Worm (Caenorhabditis elegans) whole organism, L2 larva: ENCODE measurements around the gene M05D6.2.

Experiments
- F13H6.1 ChIP-seq: sonication (generic microtip); optimal IDR thresholded peaks from 2 replicates; lab custom pipeline; 2016; ENCODE audit warnings: missing genetic modification characterization, missing compliant biosample characterization
- R02D3.7 ChIP-seq: fragments of 150-350 bp; optimal IDR thresholded peaks from 2 replicates; lab custom pipeline; 2014; ENCODE audit warnings: missing biosample characterization, missing genetic modification characterization
- Y55F3AM.14 ChIP-seq: fragments of 200-800 bp; sonication (Bioruptor generic); optimal IDR thresholded peaks from 2 replicates; lab custom pipeline; 2018; ENCODE audit warnings: mild to moderate bottlenecking, missing genetic modification characterization, missing compliant biosample characterization
- ZK546.5 ChIP-seq: sonication (generic microtip); optimal IDR thresholded peaks from 2 replicates; lab custom pipeline; 2017; ENCODE audit warnings: missing biosample characterization, missing genetic modification characterization
- alr-1 ChIP-seq: fragments of 150-350 bp; optimal IDR thresholded peaks from 2 replicates; lab custom pipeline; 2014; ENCODE audit warnings: missing biosample characterization, missing genetic modification characterization
- aly-2 ChIP-seq: fragments of 150-350 bp; optimal IDR thresholded peaks from 2 replicates; lab custom pipeline; 2014; ENCODE audit warnings: missing biosample characterization, missing genetic modification characterization
- blmp-1 ChIP-seq: sonication (generic microtip); optimal IDR thresholded peaks from 2 replicates; lab custom pipeline; 2017; ENCODE audit warnings: missing genetic modification characterization, mild to moderate bottlenecking, missing compliant biosample characterization, antibody characterized with exemption, moderate library complexity; ENCODE audit not compliant: insufficient read depth
- ceh-16 ChIP-seq: fragments of 150-350 bp; optimal IDR thresholded peaks from 2 replicates; lab custom pipeline; 2014; ENCODE audit warnings: missing biosample characterization, missing genetic modification characterization
- ceh-82 ChIP-seq: fragments of 150-350 bp; optimal IDR thresholded peaks from 2 replicates; lab custom pipeline; 2014; ENCODE audit warnings: missing biosample characterization, missing genetic modification characterization
- crh-2 ChIP-seq: sonication (generic microtip); optimal IDR thresholded peaks from 2 replicates; lab custom pipeline; 2017; ENCODE audit warnings: missing biosample characterization, missing genetic modification characterization
- egl-27 ChIP-seq: sonication (generic microtip); optimal IDR thresholded peaks from 3 replicates; lab custom pipeline; 2017; ENCODE audit warnings: missing biosample characterization, missing genetic modification reagents, missing genetic modification characterization
- elt-3 ChIP-seq: sonication (generic microtip); optimal IDR thresholded peaks from 2 replicates; lab custom pipeline; 2017; ENCODE audit warnings: missing biosample characterization, missing genetic modification characterization
- fos-1 ChIP-seq: fragments of 150-350 bp; optimal IDR thresholded peaks from 2 replicates; lab custom pipeline; 2014; ENCODE audit warnings: missing biosample characterization, missing genetic modification characterization
- gmeb-1 ChIP-seq: fragments of 150-350 bp; optimal IDR thresholded peaks from 2 replicates; lab custom pipeline; 2014; ENCODE audit warnings: missing biosample characterization, missing genetic modification characterization
- lin-11 ChIP-seq: fragments of 150-350 bp; sonication (generic microtip); optimal IDR thresholded peaks from 2 replicates; lab custom pipeline; 2014; ENCODE audit warnings: missing biosample characterization, missing genetic modification characterization, inconsistent platforms, mixed read lengths
- lin-13 ChIP-seq: fragments of 150-350 bp; optimal IDR thresholded peaks from 2 replicates; lab custom pipeline; 2014; ENCODE audit warnings: missing biosample characterization, missing genetic modification reagents, missing genetic modification characterization
- lin-39 ChIP-seq: fragments of 150-350 bp; optimal IDR thresholded peaks from 2 replicates; lab custom pipeline; 2014; ENCODE audit warnings: missing biosample characterization, missing genetic modification reagents, missing genetic modification characterization
- lsy-2 ChIP-seq, 2 experiments: fragments of 150-350 bp in 1 of 2; sonication (generic microtip) in 1 of 2; optimal IDR thresholded peaks; 2 replicates each; lab custom pipeline; 2014 to 2017; ENCODE audit warnings: missing biosample characterization in 2 of 2, missing genetic modification characterization in 2 of 2
- mab-5 ChIP-seq: fragments of 150-350 bp; optimal IDR thresholded peaks from 2 replicates; lab custom pipeline; 2014; ENCODE audit warnings: missing biosample characterization, missing genetic modification characterization
- mbf-1 ChIP-seq: sonication (generic microtip); optimal IDR thresholded peaks from 2 replicates; lab custom pipeline; 2017; ENCODE audit warnings: missing biosample characterization, missing genetic modification characterization
- mdl-1 ChIP-seq, 2 experiments: fragments of 150-350 bp in 1 of 2; sonication (generic microtip) in 1 of 2; optimal IDR thresholded peaks; 2 replicates each; lab custom pipeline; 2017; ENCODE audit warnings: missing biosample characterization in 2 of 2, missing genetic modification characterization in 2 of 2
- nhr-10 ChIP-seq: sonication (generic microtip); optimal IDR thresholded peaks from 2 replicates; lab custom pipeline; 2017; ENCODE audit warnings: missing biosample characterization, missing genetic modification characterization
- nhr-12 ChIP-seq: fragments of 150-350 bp; optimal IDR thresholded peaks from 2 replicates; lab custom pipeline; 2014; ENCODE audit warnings: missing biosample characterization, missing genetic modification characterization
- nhr-129 ChIP-seq: fragments of 150-350 bp; optimal IDR thresholded peaks from 2 replicates; lab custom pipeline; 2014; ENCODE audit warnings: missing biosample characterization, missing genetic modification characterization
- nhr-21 ChIP-seq: fragments of 150-350 bp; optimal IDR thresholded peaks from 2 replicates; lab custom pipeline; 2014; ENCODE audit warnings: missing biosample characterization, missing genetic modification characterization
- nhr-237 ChIP-seq: fragments of 150-350 bp; optimal IDR thresholded peaks from 2 replicates; lab custom pipeline; 2014; ENCODE audit warnings: missing biosample characterization, missing genetic modification characterization
- nhr-25 ChIP-seq: fragments of 150-350 bp; sonication (generic microtip); optimal IDR thresholded peaks from 3 replicates; lab custom pipeline; 2014; ENCODE audit warnings: missing biosample characterization, missing genetic modification characterization
- nhr-6 ChIP-seq: fragments of 150-350 bp; optimal IDR thresholded peaks from 2 replicates; lab custom pipeline; 2014; ENCODE audit warnings: missing biosample characterization, missing genetic modification characterization
- nhr-77 ChIP-seq: fragments of 150-350 bp; optimal IDR thresholded peaks from 2 replicates; lab custom pipeline; 2014; ENCODE audit warnings: missing biosample characterization, missing genetic modification characterization
- peb-1 ChIP-seq: fragments of 150-350 bp; optimal IDR thresholded peaks from 2 replicates; lab custom pipeline; 2014; ENCODE audit warnings: missing biosample characterization, missing genetic modification characterization
- skn-1 ChIP-seq: sonication (generic microtip); optimal IDR thresholded peaks from 2 replicates; lab custom pipeline; 2017; ENCODE audit warnings: missing biosample characterization, missing genetic modification characterization
- sma-3 ChIP-seq: sonication (generic microtip); optimal IDR thresholded peaks from 2 replicates; lab custom pipeline; 2016; ENCODE audit warnings: missing genetic modification reagents, missing genetic modification characterization, missing compliant biosample characterization
- sma-9 ChIP-seq, 2 experiments: fragments of 150-350 bp in 1 of 2; sonication (generic microtip) in 1 of 2; optimal IDR thresholded peaks; 2 replicates each; lab custom pipeline; 2014 to 2016; ENCODE audit warnings: missing genetic modification characterization in 2 of 2, mild to moderate bottlenecking in 1 of 2, missing biosample characterization in 1 of 2, missing compliant biosample characterization in 1 of 2, missing genetic modification reagents in 1 of 2, moderate library complexity in 1 of 2
- snpc-4 ChIP-seq: fragments of 150-350 bp; optimal IDR thresholded peaks from 2 replicates; lab custom pipeline; 2014; ENCODE audit warnings: missing biosample characterization, missing genetic modification characterization
- unc-55 ChIP-seq: fragments of 150-350 bp; sonication (generic microtip); optimal IDR thresholded peaks from 3 replicates; lab custom pipeline; 2014; ENCODE audit warnings: missing biosample characterization, missing genetic modification reagents, missing genetic modification characterization
- zag-1 ChIP-seq: fragments of 150-350 bp; optimal IDR thresholded peaks from 2 replicates; lab custom pipeline; 2014; ENCODE audit warnings: missing biosample characterization, missing genetic modification characterization
- ztf-1 ChIP-seq: fragments of 200-800 bp; sonication (Bioruptor generic); conservative IDR thresholded peaks from 2 replicates; pipeline ENCODE4 v1.3.6; 2022; ENCODE audit warnings: missing genetic modification characterization, missing compliant biosample characterization
- ztf-11 ChIP-seq: sonication (generic microtip); optimal IDR thresholded peaks from 2 replicates; lab custom pipeline; 2017; ENCODE audit warnings: missing biosample characterization, missing genetic modification characterization
- ztf-4 ChIP-seq: fragments of 150-350 bp; optimal IDR thresholded peaks from 2 replicates; lab custom pipeline; 2014; ENCODE audit warnings: missing biosample characterization, missing genetic modification characterization

Gene M05D6.2

DNA sequence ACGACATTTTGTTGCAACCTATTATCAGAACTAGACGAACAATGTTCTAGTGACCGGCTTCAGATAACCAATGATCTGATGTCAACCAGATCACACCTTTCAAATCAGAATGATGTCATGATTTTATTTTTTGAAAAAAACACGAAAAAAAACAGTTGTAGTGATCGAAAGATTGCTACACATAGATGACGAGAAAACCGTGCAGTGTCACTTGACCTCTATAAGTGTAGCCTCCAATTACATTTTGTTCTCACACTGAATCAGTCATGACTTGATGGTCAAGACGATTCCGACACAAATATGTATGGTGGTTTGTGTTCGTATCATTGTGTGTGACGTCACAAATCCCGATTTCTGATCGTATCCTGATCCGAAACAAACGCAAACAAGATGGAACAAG, 27.8 kb upstream of the M05D6.2 start:
- peak; percentile 17 for TF ChIP-seq sma-9 (GFP tag; optimal IDR thresholded peaks at IDR 0.05; lab: Kevin White, UChicago)
- no peak for TF ChIP-seq sma-9 (tag; optimal IDR thresholded peaks at IDR 0.05; lab: Kevin White, UChicago)
- TF ChIP-seq crh-2 (tag; lab: Kevin White, UChicago) = peak; percentile 7
- TF ChIP-seq blmp-1 = peak; percentile 47
- no peak for TF ChIP-seq ztf-1 (GFP tag; lab: Robert Waterston, UW)
- TF ChIP-seq nhr-25 (tag; lab: Kevin White, UChicago) = peak; percentile 74

DNA sequence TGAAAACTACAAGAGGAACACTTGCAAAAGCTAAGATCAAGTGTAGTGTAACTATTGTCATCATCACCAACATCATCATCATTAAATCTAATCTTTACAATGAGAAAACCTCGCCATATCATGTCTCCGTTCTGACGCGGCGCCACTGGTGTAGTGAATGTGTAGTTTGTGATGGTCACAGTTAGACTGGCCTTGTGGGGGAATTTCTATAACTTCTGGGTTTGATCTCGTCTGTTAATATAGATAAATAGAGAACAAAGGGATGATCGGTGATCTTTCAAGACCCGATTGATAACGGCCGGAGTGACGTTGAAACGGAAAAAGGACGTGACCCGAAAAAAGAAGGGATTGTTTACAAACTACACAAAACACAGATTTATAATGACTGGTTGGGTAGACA, 27.1 kb upstream of the M05D6.2 start:
- TF ChIP-seq nhr-21 = peak; percentile 86
- peak; percentile 54 for TF ChIP-seq F13H6.1 (tag; lab: Kevin White, UChicago)
- TF ChIP-seq aly-2 (tag; lab: Kevin White, UChicago) = no peak
- TF ChIP-seq lin-13 (GFP tag; lab: Kevin White, UChicago) = no peak
- no peak for TF ChIP-seq nhr-129 (tag; lab: Kevin White, UChicago)
- peak; percentile 50 for TF ChIP-seq blmp-1
- TF ChIP-seq nhr-6 (tag; lab: Kevin White, UChicago) = no peak
- TF ChIP-seq crh-2 (tag; lab: Kevin White, UChicago) = no peak
- TF ChIP-seq fos-1 (tag; lab: Kevin White, UChicago) = peak; percentile 54
- TF ChIP-seq nhr-12 (tag; lab: Kevin White, UChicago) = no peak
- no peak for TF ChIP-seq gmeb-1
- TF ChIP-seq ceh-82 = no peak
- no peak for TF ChIP-seq Y55F3AM.14 (GFP tag; lab: Kevin White, UChicago)
- TF ChIP-seq R02D3.7 (tag; lab: Kevin White, UChicago) = no peak
- TF ChIP-seq mab-5 (tag; lab: Kevin White, UChicago) = no peak
- no peak for TF ChIP-seq lin-11
- TF ChIP-seq alr-1 (tag; lab: Kevin White, UChicago) = no peak
- no peak for TF ChIP-seq mbf-1
- TF ChIP-seq nhr-237 (tag; lab: Kevin White, UChicago) = no peak
- TF ChIP-seq lin-39 (tag; lab: Kevin White, UChicago) = no peak
- TF ChIP-seq ztf-4 (tag; lab: Kevin White, UChicago) = no peak
- no peak for TF ChIP-seq ztf-11 (tag; lab: Kevin White, UChicago)
- TF ChIP-seq unc-55 (GFP tag; lab: Kevin White, UChicago) = no peak
- no peak for TF ChIP-seq skn-1
- TF ChIP-seq snpc-4 (tag; lab: Kevin White, UChicago) = no peak
- no peak for TF ChIP-seq nhr-10 (tag; lab: Kevin White, UChicago)
- TF ChIP-seq sma-3 = peak; percentile 85
- peak; percentile 66 for TF ChIP-seq nhr-25 (tag; lab: Kevin White, UChicago)
- no peak for TF ChIP-seq ZK546.5
- no peak for TF ChIP-seq nhr-77 (tag; lab: Kevin White, UChicago)
- TF ChIP-seq lsy-2 (tag; optimal IDR thresholded peaks at IDR 0.05; lab: Kevin White, UChicago) = peak in 1 of 2 experiments; percentile 37
- peak; percentile 5 to 20 for TF ChIP-seq mdl-1 (tag; optimal IDR thresholded peaks at IDR 0.05; lab: Kevin White, UChicago)
- TF ChIP-seq ztf-1 (GFP tag; lab: Robert Waterston, UW) = no peak
- no peak for TF ChIP-seq ceh-16 (tag; lab: Kevin White, UChicago)
- peak; percentile 40 for TF ChIP-seq egl-27 (tag; lab: Kevin White, UChicago)
- no peak for TF ChIP-seq peb-1 (tag; lab: Kevin White, UChicago)
- no peak for TF ChIP-seq elt-3 (tag; lab: Kevin White, UChicago)
- TF ChIP-seq sma-9 (GFP tag; optimal IDR thresholded peaks at IDR 0.05; lab: Kevin White, UChicago) = peak; percentile 90
- TF ChIP-seq sma-9 (tag; optimal IDR thresholded peaks at IDR 0.05; lab: Kevin White, UChicago) = no peak

DNA sequence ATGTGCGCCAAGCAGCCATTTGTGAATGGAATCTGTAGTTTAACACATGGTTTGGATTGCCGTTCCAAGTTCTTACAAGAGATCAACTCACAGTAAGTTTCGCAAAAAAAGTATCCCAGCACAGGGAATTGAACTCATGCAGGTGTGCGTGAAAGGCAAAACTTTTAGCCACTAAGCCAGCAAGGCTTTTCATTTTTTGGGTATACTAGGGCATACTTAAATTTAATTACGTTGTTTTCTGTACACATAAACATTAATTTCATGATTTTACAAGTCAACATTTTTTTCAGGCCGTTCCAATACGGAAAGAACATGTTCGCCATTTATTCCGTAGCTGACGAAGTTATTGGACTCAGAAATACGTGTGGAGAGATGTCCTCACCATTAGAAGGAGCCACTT, 26.4 kb upstream of the M05D6.2 start:
- TF ChIP-seq sma-9 (GFP tag; optimal IDR thresholded peaks at IDR 0.05; lab: Kevin White, UChicago) (peak; percentile 25), sma-9 (tag; optimal IDR thresholded peaks at IDR 0.05; lab: Kevin White, UChicago) (no peak), zag-1 (no peak), ztf-4 (tag; lab: Kevin White, UChicago) (peak; percentile 1), nhr-6 (tag; lab: Kevin White, UChicago) (no peak)
